Worm (Caenorhabditis elegans) whole organism, L1 larva: ENCODE measurements around the gene C04H5.7.
A peak's percentile ranks its signal among the peaks of the same experiment; 100 is the strongest.

ENCODE experiments used
- C04F5.9 ChIP-seq: sonication (generic microtip); optimal IDR thresholded peaks from 2 replicates; lab custom pipeline; 2016; ENCODE audit warnings: missing genetic modification characterization, missing compliant biosample characterization
- C16A3.4 ChIP-seq: fragments of 150-350 bp; optimal IDR thresholded peaks from 2 replicates; lab custom pipeline; 2014; ENCODE audit warnings: missing biosample characterization, missing genetic modification characterization
- C34B4.2 ChIP-seq: sonication (generic microtip); optimal IDR thresholded peaks from 2 replicates; lab custom pipeline; 2017; ENCODE audit warnings: mild to moderate bottlenecking, missing genetic modification characterization, missing compliant biosample characterization
- F16B12.6 ChIP-seq: fragments of 150-350 bp; optimal IDR thresholded peaks from 2 replicates; lab custom pipeline; 2014; ENCODE audit warnings: missing biosample characterization, missing genetic modification characterization
- alr-1 ChIP-seq: fragments of 200-800 bp; sonication (Bioruptor generic); optimal IDR thresholded peaks from 2 replicates; lab custom pipeline; 2018; ENCODE audit warnings: borderline replicate concordance, mild to moderate bottlenecking, missing genetic modification characterization, missing compliant biosample characterization
- blmp-1 ChIP-seq: fragments of 150-350 bp; optimal IDR thresholded peaks from 2 replicates; lab custom pipeline; 2014; ENCODE audit warnings: missing biosample characterization, missing genetic modification characterization
- ceh-8 ChIP-seq: fragments of 200-800 bp; sonication (Bioruptor generic); optimal IDR thresholded peaks from 2 replicates; lab custom pipeline; 2018; ENCODE audit warnings: mild to moderate bottlenecking, missing genetic modification characterization, moderate library complexity, missing compliant biosample characterization
- ceh-82 ChIP-seq, 3 experiments: fragments of 150-350 bp in 1 of 3; sonication (generic microtip) in 2 of 3; optimal IDR thresholded peaks; 2 replicates each; lab custom pipeline; 2014 to 2017; ENCODE audit warnings: missing biosample characterization in 3 of 3, missing genetic modification characterization in 3 of 3
- ceh-88 ChIP-seq: fragments of 200-800 bp; sonication (Bioruptor generic); IDR thresholded peaks from 2 replicates; pipeline ENCODE4 v1.3.6; 2022; ENCODE audit warnings: missing genetic modification characterization, missing compliant biosample characterization
- dpl-1 ChIP-seq, 3 experiments: fragments of 150-350 bp in 2 of 3; sonication (generic microtip) in 1 of 3; optimal IDR thresholded peaks; 2 replicates each; lab custom pipeline; 2014 to 2017; ENCODE audit warnings: missing biosample characterization in 3 of 3, missing genetic modification characterization in 3 of 3, missing genetic modification reagents in 3 of 3
- dsc-1 ChIP-seq: sonication (generic microtip); optimal IDR thresholded peaks from 2 replicates; lab custom pipeline; 2016; ENCODE audit warnings: mild to moderate bottlenecking, missing genetic modification characterization, missing compliant biosample characterization
- efl-1 ChIP-seq, 4 experiments: fragments of 150-350 bp; optimal IDR thresholded peaks in 3 of 4; peaks in 1 of 4; 1 replicate in 1 of 4; 2 replicates in 3 of 4; lab custom pipeline; 2014; ENCODE audit warnings: missing biosample characterization in 2 of 4, missing genetic modification characterization in 2 of 4, missing genetic modification reagents in 2 of 4
- egl-13 ChIP-seq: sonication (generic microtip); optimal IDR thresholded peaks from 2 replicates; lab custom pipeline; 2016; ENCODE audit warnings: missing genotype, missing genetic modification reagents, missing genetic modification characterization, missing compliant biosample characterization
- elt-3 ChIP-seq, 6 experiments: fragments of 150-350 bp in 1 of 6; sonication (generic microtip); optimal IDR thresholded peaks; 2 replicates each; lab custom pipeline; 2017 to 2018; ENCODE audit warnings: missing biosample characterization in 6 of 6, missing genetic modification characterization in 6 of 6, inconsistent platforms in 1 of 6
- fkh-4 ChIP-seq: sonication (generic microtip); optimal IDR thresholded peaks from 2 replicates; lab custom pipeline; 2016; ENCODE audit warnings: missing compliant biosample characterization, missing genetic modification characterization, borderline replicate concordance
- fos-1 ChIP-seq: fragments of 150-350 bp; optimal IDR thresholded peaks from 2 replicates; lab custom pipeline; 2014; ENCODE audit warnings: missing biosample characterization, missing genetic modification characterization
- grh-1 ChIP-seq: fragments of 200-800 bp; sonication (Bioruptor generic); IDR thresholded peaks from 2 replicates; pipeline ENCODE4 v1.3.6; 2022; ENCODE audit warnings: missing genetic modification reagents, missing genetic modification characterization, missing compliant biosample characterization
- hlh-17 ChIP-seq: fragments of 200-800 bp; sonication (Bioruptor generic); optimal IDR thresholded peaks from 2 replicates; lab custom pipeline; 2018; ENCODE audit warnings: missing genetic modification characterization, mild to moderate bottlenecking, missing compliant biosample characterization, moderate library complexity, borderline replicate concordance
- irx-1 ChIP-seq: sonication (generic microtip); optimal IDR thresholded peaks from 2 replicates; lab custom pipeline; 2016; ENCODE audit warnings: missing genetic modification characterization, missing compliant biosample characterization
- isw-1 ChIP-seq: fragments of 200-800 bp; sonication (Bioruptor generic); IDR thresholded peaks from 2 replicates; pipeline ENCODE4 v1.3.6; 2022; ENCODE audit warnings: missing genetic modification characterization, missing compliant biosample characterization
- jun-1 ChIP-seq: fragments of 150-350 bp; optimal IDR thresholded peaks from 2 replicates; lab custom pipeline; 2014; ENCODE audit warnings: missing biosample characterization, missing genetic modification reagents, missing genetic modification characterization
- lin-14 ChIP-seq: fragments of 200-800 bp; sonication (Bioruptor generic); optimal IDR thresholded peaks from 2 replicates; lab custom pipeline; 2018; ENCODE audit warnings: mild to moderate bottlenecking, missing genetic modification characterization, moderate library complexity, missing compliant biosample characterization
- lin-15B ChIP-seq: fragments of 150-350 bp; sonication (generic microtip); optimal IDR thresholded peaks from 3 replicates; lab custom pipeline; 2014; ENCODE audit warnings: missing biosample characterization, missing genetic modification characterization
- lin-35 ChIP-seq, 2 experiments: fragments of 150-350 bp; optimal IDR thresholded peaks; 2 replicates each; lab custom pipeline; 2014; ENCODE audit warnings: missing biosample characterization in 2 of 2, missing genetic modification characterization in 2 of 2, missing genetic modification reagents in 2 of 2
- lsy-2 ChIP-seq, 2 experiments: fragments of 150-350 bp; optimal IDR thresholded peaks; 2 replicates each; lab custom pipeline; 2014; ENCODE audit warnings: missing biosample characterization in 2 of 2, missing genetic modification characterization in 2 of 2
- mdl-1 ChIP-seq, 2 experiments: fragments of 150-350 bp; optimal IDR thresholded peaks; 2 replicates each; lab custom pipeline; 2014 to 2017; ENCODE audit warnings: missing biosample characterization in 2 of 2, missing genetic modification characterization in 2 of 2, inconsistent platforms in 1 of 2
- mep-1 ChIP-seq: fragments of 150-350 bp; optimal IDR thresholded peaks from 2 replicates; lab custom pipeline; 2014; ENCODE audit warnings: missing biosample characterization, missing genetic modification characterization
- nhr-19 ChIP-seq: fragments of 200-800 bp; sonication (Bioruptor generic); conservative IDR thresholded peaks from 2 replicates; pipeline ENCODE4 v1.3.6; 2022; ENCODE audit warnings: missing genetic modification characterization, missing compliant biosample characterization
- nhr-20 ChIP-seq: sonication (generic microtip); optimal IDR thresholded peaks from 2 replicates; lab custom pipeline; 2016; ENCODE audit warnings: mild to moderate bottlenecking, missing genetic modification characterization, missing compliant biosample characterization
- nhr-28 ChIP-seq: fragments of 150-350 bp; optimal IDR thresholded peaks from 2 replicates; lab custom pipeline; 2014; ENCODE audit warnings: missing biosample characterization, missing genetic modification characterization
- nhr-47 ChIP-seq: sonication (generic microtip); optimal IDR thresholded peaks from 2 replicates; lab custom pipeline; 2016; ENCODE audit warnings: mild to moderate bottlenecking, missing genetic modification characterization, moderate library complexity, missing compliant biosample characterization
- nhr-71 ChIP-seq: sonication (generic microtip); optimal IDR thresholded peaks from 2 replicates; lab custom pipeline; 2016; ENCODE audit warnings: mild to moderate bottlenecking, missing genetic modification characterization, moderate library complexity, missing compliant biosample characterization
- nhr-77 ChIP-seq: fragments of 150-350 bp; optimal IDR thresholded peaks from 2 replicates; lab custom pipeline; 2014; ENCODE audit warnings: missing biosample characterization, missing genetic modification characterization
- nhr-85 ChIP-seq: sonication (generic microtip); peaks from one replicate; lab custom pipeline; 2016; ENCODE audit warnings: missing genetic modification characterization, inconsistent platforms, missing compliant biosample characterization
- nhr-90 ChIP-seq: sonication (generic microtip); optimal IDR thresholded peaks from 2 replicates; lab custom pipeline; 2016; ENCODE audit warnings: mild to moderate bottlenecking, missing genetic modification characterization, missing compliant biosample characterization; ENCODE audit not compliant: poor library complexity
- pax-3 ChIP-seq: fragments of 200-800 bp; sonication (Bioruptor generic); optimal IDR thresholded peaks from 2 replicates; lab custom pipeline; 2018; ENCODE audit warnings: mild to moderate bottlenecking, missing genetic modification characterization, moderate library complexity, missing compliant biosample characterization
- skn-1 ChIP-seq: fragments of 150-350 bp; optimal IDR thresholded peaks from 2 replicates; lab custom pipeline; 2014; ENCODE audit warnings: missing biosample characterization, missing genetic modification characterization
- snpc-4 ChIP-seq: fragments of 150-350 bp; optimal IDR thresholded peaks from 2 replicates; lab custom pipeline; 2014; ENCODE audit warnings: missing biosample characterization, missing genetic modification characterization
- snu-23 ChIP-seq: sonication (generic microtip); optimal IDR thresholded peaks from 2 replicates; lab custom pipeline; 2016; ENCODE audit warnings: missing genetic modification characterization, missing compliant biosample characterization
- swsn-7 ChIP-seq: sonication (generic microtip); optimal IDR thresholded peaks from 2 replicates; lab custom pipeline; 2016; ENCODE audit warnings: missing genetic modification characterization, missing compliant biosample characterization
- tbx-2 ChIP-seq: sonication (generic microtip); optimal IDR thresholded peaks from 2 replicates; lab custom pipeline; 2016; ENCODE audit warnings: missing genetic modification characterization, missing compliant biosample characterization
- unc-130 ChIP-seq: fragments of 150-350 bp; optimal IDR thresholded peaks from 2 replicates; lab custom pipeline; 2017; ENCODE audit warnings: missing biosample characterization, missing genetic modification characterization, inconsistent platforms
- unc-86 ChIP-seq: sonication (generic microtip); optimal IDR thresholded peaks from 2 replicates; lab custom pipeline; 2016; ENCODE audit warnings: missing genetic modification characterization, missing compliant biosample characterization
- xbp-1 ChIP-seq: sonication (generic microtip); optimal IDR thresholded peaks from 2 replicates; lab custom pipeline; 2016; ENCODE audit warnings: missing genetic modification characterization, missing compliant biosample characterization
- zag-1 ChIP-seq: fragments of 150-350 bp; optimal IDR thresholded peaks from 2 replicates; lab custom pipeline; 2014; ENCODE audit warnings: missing biosample characterization, missing genetic modification characterization
- zip-4 ChIP-seq: fragments of 200-800 bp; sonication (Bioruptor generic); optimal IDR thresholded peaks from 2 replicates; lab custom pipeline; 2018; ENCODE audit warnings: mild to moderate bottlenecking, missing genetic modification characterization, moderate library complexity, missing compliant biosample characterization
- ztf-11 ChIP-seq, 2 experiments: sonication (generic microtip); optimal IDR thresholded peaks; 2 replicates each; lab custom pipeline; 2016 to 2017; ENCODE audit warnings: missing genetic modification characterization in 2 of 2, missing biosample characterization in 1 of 2, missing compliant biosample characterization in 1 of 2
- ztf-4 ChIP-seq: fragments of 150-350 bp; optimal IDR thresholded peaks from 2 replicates; lab custom pipeline; 2014; ENCODE audit warnings: missing biosample characterization, missing genetic modification characterization

The C04H5.7 gene

DNA sequence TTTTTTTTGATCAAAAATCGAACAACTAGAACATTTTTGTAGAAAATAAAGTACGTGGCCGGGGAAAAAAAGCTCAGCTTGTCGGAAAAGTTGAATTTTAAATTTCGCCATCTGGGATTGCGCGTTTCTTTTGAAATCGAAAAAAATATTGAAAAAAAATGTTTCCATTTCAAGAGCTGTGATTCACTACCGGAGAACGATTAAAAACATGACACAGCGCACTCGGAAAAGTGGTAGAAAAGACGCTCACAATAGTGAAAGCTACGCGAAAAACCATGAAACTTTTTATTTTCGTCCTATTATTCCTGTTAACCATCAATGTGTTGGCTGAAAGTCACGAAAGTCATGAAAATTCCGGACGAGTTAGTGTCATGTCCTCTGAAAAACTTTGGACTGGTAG is at the start of gene C04H5.7, which contains the start of gene clec-147:
Gene C04H5.7 (plus strand): TSS at position 219 of the 400 bp plus-strand sequence.
Gene clec-147 (minus strand): TSS at position 101 of the 400 bp plus-strand sequence.
- TF ChIP-seq efl-1 (optimal IDR thresholded peaks at IDR 0.05; lab: Kevin White, UChicago): no peak
- TF ChIP-seq efl-1 (GFP tag; optimal IDR thresholded peaks at IDR 0.05 in 1 of 2; lab: Kevin White, UChicago): peak in 1 of 2 experiments; percentile 51
- no peak for TF ChIP-seq ceh-8 (GFP tag; lab: Kevin White, UChicago)

DNA sequence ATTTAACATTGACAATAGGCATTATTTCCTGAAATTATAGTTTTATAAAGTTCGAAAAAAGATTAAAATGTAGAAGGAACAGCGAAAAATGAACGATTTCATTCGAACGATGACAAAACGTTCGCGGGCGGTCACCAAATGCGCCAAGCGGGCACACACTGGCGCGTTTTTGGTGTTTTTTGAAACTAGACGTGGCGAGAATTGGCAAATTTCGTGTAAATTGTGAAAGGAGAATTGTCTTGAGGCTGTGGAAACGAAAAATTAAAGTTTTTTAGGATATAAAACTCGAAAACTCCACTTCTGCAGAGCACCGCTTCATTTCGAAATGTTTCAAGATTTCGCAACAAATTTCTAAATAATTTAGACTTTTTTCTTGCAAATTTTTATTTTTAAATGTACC is 49.1 kb upstream of the C04H5.7 start, which contains the start of gene usp-14:
Gene usp-14 (minus strand): TSS at position 28 of the 400 bp plus-strand sequence.
- TF ChIP-seq ztf-11 (tag; optimal IDR thresholded peaks at IDR 0.05; lab: Kevin White, UChicago) (no peak), blmp-1 (tag; lab: Kevin White, UChicago) (peak; percentile 69), unc-130 (tag; lab: Kevin White, UChicago) (peak; percentile 30), C34B4.2 (no peak), dpl-1 (GFP tag; optimal IDR thresholded peaks at IDR 0.05; lab: Kevin White, UChicago) (peak; percentile 74 to 87 (median 87)), nhr-85 (tag; lab: Kevin White, UChicago) (peak; percentile 79), lin-35 (GFP tag; optimal IDR thresholded peaks at IDR 0.05; lab: Kevin White, UChicago) (peak; percentile 82 to 90), fos-1 (no peak), swsn-7 (tag; lab: Kevin White, UChicago) (peak; percentile 66), lsy-2 (tag; optimal IDR thresholded peaks at IDR 0.05; lab: Kevin White, UChicago) (peak; percentile 70 to 78), nhr-28 (tag; lab: Kevin White, UChicago) (no peak), nhr-19 (GFP tag; lab: Robert Waterston, UW) (peak; percentile 63), fkh-4 (tag; lab: Kevin White, UChicago) (no peak), ztf-4 (no peak), jun-1 (tag; lab: Kevin White, UChicago) (peak; percentile 31), egl-13 (tag; lab: Kevin White, UChicago) (peak; percentile 20), pax-3 (tag; lab: Kevin White, UChicago) (peak; percentile 0), nhr-90 (tag; lab: Kevin White, UChicago) (peak; percentile 70), C04F5.9 (tag; lab: Kevin White, UChicago) (no peak), hlh-17 (GFP tag; lab: Kevin White, UChicago) (no peak), F16B12.6 (tag; lab: Kevin White, UChicago) (peak; percentile 47), elt-3 (tag; optimal IDR thresholded peaks at IDR 0.05; lab: Kevin White, UChicago) (peak in 1 of 6 experiments; percentile 21), ceh-88 (GFP tag; lab: Robert Waterston, UW) (no peak), skn-1 (peak; percentile 96), ceh-8 (GFP tag; lab: Kevin White, UChicago) (no peak), efl-1 (optimal IDR thresholded peaks at IDR 0.05; lab: Kevin White, UChicago) (peak; percentile 77 to 80), efl-1 (GFP tag; optimal IDR thresholded peaks at IDR 0.05 in 1 of 2; lab: Kevin White, UChicago) (peak; percentile 82 to 98), mep-1 (tag; lab: Kevin White, UChicago) (peak; percentile 66), unc-86 (tag; lab: Kevin White, UChicago) (peak; percentile 30), nhr-77 (peak; percentile 58), alr-1 (tag; lab: Kevin White, UChicago) (no peak), irx-1 (tag; lab: Kevin White, UChicago) (peak; percentile 51), snu-23 (peak; percentile 72), nhr-71 (tag; lab: Kevin White, UChicago) (peak; percentile 74), xbp-1 (tag; lab: Kevin White, UChicago) (peak; percentile 63), lin-15B (tag; lab: Kevin White, UChicago) (peak; percentile 51), tbx-2 (tag; lab: Kevin White, UChicago) (peak; percentile 66), isw-1 (GFP tag; lab: Robert Waterston, UW) (peak; percentile 45), snpc-4 (tag; lab: Kevin White, UChicago) (peak; percentile 68), nhr-47 (tag; lab: Kevin White, UChicago) (peak; percentile 73), nhr-20 (tag; lab: Kevin White, UChicago) (peak; percentile 67), lin-14 (GFP tag; lab: Kevin White, UChicago) (peak; percentile 91), zag-1 (no peak), ceh-82 (tag; optimal IDR thresholded peaks at IDR 0.05; lab: Kevin White, UChicago) (peak in 2 of 3 experiments; percentile 48 to 51), grh-1 (GFP tag; lab: Robert Waterston, UW) (peak; percentile 37; the same call in 1 of the 2 replicates), mdl-1 (tag; optimal IDR thresholded peaks at IDR 0.05; lab: Kevin White, UChicago) (peak in 1 of 2 experiments; percentile 52), dsc-1 (tag; lab: Kevin White, UChicago) (peak; percentile 40), C16A3.4 (tag; lab: Kevin White, UChicago) (peak; percentile 38), zip-4 (GFP tag; lab: Kevin White, UChicago) (peak; percentile 50)
